Fruit fly (Drosophila melanogaster) whole organism, adult: ENCODE results near the gene CG33795.

Experiments
- CG12768 ChIP-seq: fragments of 200-800 bp; sonication (Bioruptor generic); optimal IDR thresholded peaks from 2 replicates; lab custom pipeline; 2017; ENCODE audit warnings: missing biosample characterization, missing genetic modification characterization, mild to moderate bottlenecking, moderate library complexity, missing genetic modification reagents
- CG14711 ChIP-seq: fragments of 200-800 bp; sonication (Bioruptor generic); optimal IDR thresholded peaks from 2 replicates; lab custom pipeline; 2018; ENCODE audit warnings: missing biosample characterization, mild to moderate bottlenecking, missing genetic modification characterization, moderate library complexity
- CG1620 ChIP-seq: fragments of 200-800 bp; sonication (Bioruptor generic); optimal IDR thresholded peaks from 2 replicates; lab custom pipeline; 2016; ENCODE audit warnings: missing biosample characterization, missing genetic modification characterization
- CG5204 ChIP-seq: fragments of 200-800 bp; sonication (Bioruptor generic); optimal IDR thresholded peaks from 2 replicates; lab custom pipeline; 2016; ENCODE audit warnings: missing biosample characterization, missing genetic modification characterization
- CG7101 ChIP-seq: fragments of 200-800 bp; sonication (Bioruptor generic); optimal IDR thresholded peaks from 2 replicates; lab custom pipeline; 2018; ENCODE audit warnings: missing biosample characterization, mild to moderate bottlenecking, missing genetic modification characterization, moderate library complexity
- Mnt ChIP-seq: fragments of 200-800 bp; sonication (Bioruptor generic); optimal IDR thresholded peaks from 2 replicates; lab custom pipeline; 2016; ENCODE audit warnings: missing biosample characterization, mild to moderate bottlenecking, missing genetic modification characterization
- cic ChIP-seq: fragments of 200-800 bp; sonication (Bioruptor generic); optimal IDR thresholded peaks from 2 replicates; lab custom pipeline; 2017; ENCODE audit warnings: missing biosample characterization, mild to moderate bottlenecking, missing genetic modification characterization, moderate library complexity
- pad ChIP-seq: fragments of 200-800 bp; sonication (Bioruptor generic); optimal IDR thresholded peaks from 3 replicates; lab custom pipeline; 2017; ENCODE audit warnings: missing biosample characterization, missing genetic modification characterization, mild to moderate bottlenecking, moderate library complexity, missing genetic modification reagents

dm6 chr3L:16171280-16171679, at the start of gene CG33795:
- TF ChIP-seq pad (GFP tag; lab: Kevin White, UChicago) = no peak
- TF ChIP-seq CG5204 (GFP tag; lab: Kevin White, UChicago) = no peak
- no peak for TF ChIP-seq CG12768 (GFP tag; lab: Kevin White, UChicago)
- TF ChIP-seq cic (GFP tag; lab: Kevin White, UChicago) = no peak
- no peak for TF ChIP-seq CG14711 (tag; lab: Kevin White, UChicago)
- TF ChIP-seq Mnt (GFP tag; lab: Kevin White, UChicago) = no peak
- no peak for TF ChIP-seq CG1620 (GFP tag; lab: Kevin White, UChicago)
- TF ChIP-seq CG7101 (tag; lab: Kevin White, UChicago) = no peak
